Fruit fly (Drosophila melanogaster) whole organism, embryonic: Measurements from ENCODE around the gene ver.

Source experiments
- CG13123 ChIP-seq: fragments of 200-800 bp; sonication (Bioruptor generic); optimal IDR thresholded peaks from 2 replicates; lab custom pipeline; 2016; ENCODE audit warnings: missing biosample characterization, missing genetic modification characterization
- Neu2 ChIP-seq: fragments of 200-800 bp; sonication (Bioruptor generic); optimal IDR thresholded peaks from 3 replicates; lab custom pipeline; 2016; ENCODE audit warnings: missing biosample characterization, missing genetic modification characterization, borderline replicate concordance
- crol ChIP-seq: fragments of 200-800 bp; sonication (Bioruptor generic); IDR thresholded peaks from 2 replicates; pipeline ENCODE4 v1.3.6; 2022; ENCODE audit warnings: missing biosample characterization, missing genetic modification characterization
- nom ChIP-seq: fragments of 200-800 bp; sonication (Bioruptor generic); optimal IDR thresholded peaks from 2 replicates; lab custom pipeline; 2017; ENCODE audit warnings: missing biosample characterization, missing genetic modification characterization, mild to moderate bottlenecking, moderate library complexity, missing genetic modification reagents
- psq ChIP-seq: fragments of 200-800 bp; sonication (Bioruptor generic); optimal IDR thresholded peaks from 2 replicates; lab custom pipeline; 2017; ENCODE audit warnings: missing biosample characterization, missing genetic modification characterization

DNA sequence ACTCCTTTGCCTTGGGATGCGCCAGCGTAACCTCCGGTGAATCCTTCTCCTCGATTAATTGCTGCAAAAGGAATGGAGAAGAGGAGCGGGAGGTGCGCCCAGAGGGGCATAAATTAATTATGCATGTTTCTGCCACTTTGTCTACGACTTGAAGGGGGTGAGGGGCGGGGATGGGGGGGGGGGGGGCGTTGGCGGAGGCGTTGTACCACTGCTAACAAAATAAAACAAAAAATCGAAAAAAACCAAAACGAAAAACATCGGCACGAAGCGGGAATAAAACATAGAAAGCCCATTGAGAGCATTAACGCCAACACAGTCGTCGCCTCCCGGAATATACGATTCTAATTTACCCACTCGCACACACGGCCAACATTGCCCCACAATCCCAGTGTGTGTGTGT is 41.2 kb downstream of the ver start:
- TF ChIP-seq Neu2 = no peak
- no peak for TF ChIP-seq CG13123 (GFP tag; lab: Kevin White, UChicago)
- peak; percentile 80 for TF ChIP-seq crol (GFP tag; lab: Robert Waterston, UW)
- no peak for TF ChIP-seq psq (GFP tag; lab: Kevin White, UChicago)
- TF ChIP-seq nom (GFP tag; lab: Kevin White, UChicago) = no peak
